Worm (Caenorhabditis elegans) whole organism, L2 larva: ENCODE measurements around the gene rocf-1.

Source experiments
- C34F6.9 ChIP-seq: fragments of 150-350 bp; optimal IDR thresholded peaks from 2 replicates; lab custom pipeline; 2014; ENCODE audit warnings: missing biosample characterization, missing genetic modification characterization
- F13H6.1 ChIP-seq: sonication (generic microtip); optimal IDR thresholded peaks from 2 replicates; lab custom pipeline; 2016; ENCODE audit warnings: missing genetic modification characterization, missing compliant biosample characterization
- R02D3.7 ChIP-seq: fragments of 150-350 bp; optimal IDR thresholded peaks from 2 replicates; lab custom pipeline; 2014; ENCODE audit warnings: missing biosample characterization, missing genetic modification characterization
- Y55F3AM.14 ChIP-seq: fragments of 200-800 bp; sonication (Bioruptor generic); optimal IDR thresholded peaks from 2 replicates; lab custom pipeline; 2018; ENCODE audit warnings: mild to moderate bottlenecking, missing genetic modification characterization, missing compliant biosample characterization
- ZK546.5 ChIP-seq: sonication (generic microtip); optimal IDR thresholded peaks from 2 replicates; lab custom pipeline; 2017; ENCODE audit warnings: missing biosample characterization, missing genetic modification characterization
- alr-1 ChIP-seq: fragments of 150-350 bp; optimal IDR thresholded peaks from 2 replicates; lab custom pipeline; 2014; ENCODE audit warnings: missing biosample characterization, missing genetic modification characterization
- aly-2 ChIP-seq: fragments of 150-350 bp; optimal IDR thresholded peaks from 2 replicates; lab custom pipeline; 2014; ENCODE audit warnings: missing biosample characterization, missing genetic modification characterization
- ama-1 ChIP-seq: fragments of 150-350 bp; optimal IDR thresholded peaks from 2 replicates; lab custom pipeline; 2018; ENCODE audit warnings: inconsistent platforms
- blmp-1 ChIP-seq: sonication (generic microtip); optimal IDR thresholded peaks from 2 replicates; lab custom pipeline; 2017; ENCODE audit warnings: missing genetic modification characterization, mild to moderate bottlenecking, missing compliant biosample characterization, antibody characterized with exemption, moderate library complexity; ENCODE audit not compliant: insufficient read depth
- ceh-16 ChIP-seq: fragments of 150-350 bp; optimal IDR thresholded peaks from 2 replicates; lab custom pipeline; 2014; ENCODE audit warnings: missing biosample characterization, missing genetic modification characterization
- ceh-82 ChIP-seq: fragments of 150-350 bp; optimal IDR thresholded peaks from 2 replicates; lab custom pipeline; 2014; ENCODE audit warnings: missing biosample characterization, missing genetic modification characterization
- crh-2 ChIP-seq: sonication (generic microtip); optimal IDR thresholded peaks from 2 replicates; lab custom pipeline; 2017; ENCODE audit warnings: missing biosample characterization, missing genetic modification characterization
- dmd-4 ChIP-seq: sonication (generic microtip); optimal IDR thresholded peaks from 2 replicates; lab custom pipeline; 2017; ENCODE audit warnings: missing biosample characterization, missing genetic modification characterization
- egl-27 ChIP-seq: sonication (generic microtip); optimal IDR thresholded peaks from 3 replicates; lab custom pipeline; 2017; ENCODE audit warnings: missing biosample characterization, missing genetic modification reagents, missing genetic modification characterization
- elt-1 ChIP-seq: fragments of 150-350 bp; optimal IDR thresholded peaks from 2 replicates; lab custom pipeline; 2014; ENCODE audit warnings: missing biosample characterization, missing genetic modification characterization
- elt-3 ChIP-seq: sonication (generic microtip); optimal IDR thresholded peaks from 2 replicates; lab custom pipeline; 2017; ENCODE audit warnings: missing biosample characterization, missing genetic modification characterization
- fos-1 ChIP-seq: fragments of 150-350 bp; optimal IDR thresholded peaks from 2 replicates; lab custom pipeline; 2014; ENCODE audit warnings: missing biosample characterization, missing genetic modification characterization
- gmeb-1 ChIP-seq: fragments of 150-350 bp; optimal IDR thresholded peaks from 2 replicates; lab custom pipeline; 2014; ENCODE audit warnings: missing biosample characterization, missing genetic modification characterization
- lin-11 ChIP-seq: fragments of 150-350 bp; sonication (generic microtip); optimal IDR thresholded peaks from 2 replicates; lab custom pipeline; 2014; ENCODE audit warnings: missing biosample characterization, missing genetic modification characterization, inconsistent platforms, mixed read lengths
- lin-13 ChIP-seq: fragments of 150-350 bp; optimal IDR thresholded peaks from 2 replicates; lab custom pipeline; 2014; ENCODE audit warnings: missing biosample characterization, missing genetic modification reagents, missing genetic modification characterization
- lin-39 ChIP-seq: fragments of 150-350 bp; optimal IDR thresholded peaks from 2 replicates; lab custom pipeline; 2014; ENCODE audit warnings: missing biosample characterization, missing genetic modification reagents, missing genetic modification characterization
- lsy-2 ChIP-seq, 2 experiments: fragments of 150-350 bp in 1 of 2; sonication (generic microtip) in 1 of 2; optimal IDR thresholded peaks; 2 replicates each; lab custom pipeline; 2014 to 2017; ENCODE audit warnings: missing biosample characterization in 2 of 2, missing genetic modification characterization in 2 of 2
- mab-5 ChIP-seq: fragments of 150-350 bp; optimal IDR thresholded peaks from 2 replicates; lab custom pipeline; 2014; ENCODE audit warnings: missing biosample characterization, missing genetic modification characterization
- mbf-1 ChIP-seq: sonication (generic microtip); optimal IDR thresholded peaks from 2 replicates; lab custom pipeline; 2017; ENCODE audit warnings: missing biosample characterization, missing genetic modification characterization
- mdl-1 ChIP-seq, 2 experiments: fragments of 150-350 bp in 1 of 2; sonication (generic microtip) in 1 of 2; optimal IDR thresholded peaks; 2 replicates each; lab custom pipeline; 2017; ENCODE audit warnings: missing biosample characterization in 2 of 2, missing genetic modification characterization in 2 of 2
- nhr-10 ChIP-seq: sonication (generic microtip); optimal IDR thresholded peaks from 2 replicates; lab custom pipeline; 2017; ENCODE audit warnings: missing biosample characterization, missing genetic modification characterization
- nhr-11 ChIP-seq: fragments of 150-350 bp; optimal IDR thresholded peaks from 2 replicates; lab custom pipeline; 2014; ENCODE audit warnings: missing biosample characterization, missing genetic modification characterization
- nhr-12 ChIP-seq: fragments of 150-350 bp; optimal IDR thresholded peaks from 2 replicates; lab custom pipeline; 2014; ENCODE audit warnings: missing biosample characterization, missing genetic modification characterization
- nhr-129 ChIP-seq: fragments of 150-350 bp; optimal IDR thresholded peaks from 2 replicates; lab custom pipeline; 2014; ENCODE audit warnings: missing biosample characterization, missing genetic modification characterization
- nhr-21 ChIP-seq: fragments of 150-350 bp; optimal IDR thresholded peaks from 2 replicates; lab custom pipeline; 2014; ENCODE audit warnings: missing biosample characterization, missing genetic modification characterization
- nhr-23 ChIP-seq: fragments of 150-350 bp; optimal IDR thresholded peaks from 2 replicates; lab custom pipeline; 2014; ENCODE audit warnings: missing biosample characterization, missing genetic modification reagents, missing genetic modification characterization
- nhr-237 ChIP-seq: fragments of 150-350 bp; optimal IDR thresholded peaks from 2 replicates; lab custom pipeline; 2014; ENCODE audit warnings: missing biosample characterization, missing genetic modification characterization
- nhr-25 ChIP-seq: fragments of 150-350 bp; sonication (generic microtip); optimal IDR thresholded peaks from 3 replicates; lab custom pipeline; 2014; ENCODE audit warnings: missing biosample characterization, missing genetic modification characterization
- nhr-6 ChIP-seq: fragments of 150-350 bp; optimal IDR thresholded peaks from 2 replicates; lab custom pipeline; 2014; ENCODE audit warnings: missing biosample characterization, missing genetic modification characterization
- nhr-77 ChIP-seq: fragments of 150-350 bp; optimal IDR thresholded peaks from 2 replicates; lab custom pipeline; 2014; ENCODE audit warnings: missing biosample characterization, missing genetic modification characterization
- peb-1 ChIP-seq: fragments of 150-350 bp; optimal IDR thresholded peaks from 2 replicates; lab custom pipeline; 2014; ENCODE audit warnings: missing biosample characterization, missing genetic modification characterization
- sem-4 ChIP-seq: fragments of 150-350 bp; optimal IDR thresholded peaks from 2 replicates; lab custom pipeline; 2014; ENCODE audit warnings: missing biosample characterization, missing genetic modification reagents, missing genetic modification characterization
- skn-1 ChIP-seq: sonication (generic microtip); optimal IDR thresholded peaks from 2 replicates; lab custom pipeline; 2017; ENCODE audit warnings: missing biosample characterization, missing genetic modification characterization
- sma-3 ChIP-seq: sonication (generic microtip); optimal IDR thresholded peaks from 2 replicates; lab custom pipeline; 2016; ENCODE audit warnings: missing genetic modification reagents, missing genetic modification characterization, missing compliant biosample characterization
- sma-9 ChIP-seq, 2 experiments: fragments of 150-350 bp in 1 of 2; sonication (generic microtip) in 1 of 2; optimal IDR thresholded peaks; 2 replicates each; lab custom pipeline; 2014 to 2016; ENCODE audit warnings: missing genetic modification characterization in 2 of 2, mild to moderate bottlenecking in 1 of 2, missing biosample characterization in 1 of 2, missing compliant biosample characterization in 1 of 2, missing genetic modification reagents in 1 of 2, moderate library complexity in 1 of 2
- snpc-4 ChIP-seq: fragments of 150-350 bp; optimal IDR thresholded peaks from 2 replicates; lab custom pipeline; 2014; ENCODE audit warnings: missing biosample characterization, missing genetic modification characterization
- unc-39 ChIP-seq: fragments of 150-350 bp; optimal IDR thresholded peaks from 2 replicates; lab custom pipeline; 2014; ENCODE audit warnings: missing biosample characterization, missing genetic modification characterization
- unc-55 ChIP-seq: fragments of 150-350 bp; sonication (generic microtip); optimal IDR thresholded peaks from 3 replicates; lab custom pipeline; 2014; ENCODE audit warnings: missing biosample characterization, missing genetic modification reagents, missing genetic modification characterization
- unc-62 ChIP-seq: fragments of 150-350 bp; optimal IDR thresholded peaks from 2 replicates; lab custom pipeline; 2014; ENCODE audit warnings: missing biosample characterization, missing genetic modification reagents, missing genetic modification characterization
- zag-1 ChIP-seq: fragments of 150-350 bp; optimal IDR thresholded peaks from 2 replicates; lab custom pipeline; 2014; ENCODE audit warnings: missing biosample characterization, missing genetic modification characterization
- ztf-1 ChIP-seq: fragments of 200-800 bp; sonication (Bioruptor generic); conservative IDR thresholded peaks from 2 replicates; pipeline ENCODE4 v1.3.6; 2022; ENCODE audit warnings: missing genetic modification characterization, missing compliant biosample characterization
- ztf-11 ChIP-seq: sonication (generic microtip); optimal IDR thresholded peaks from 2 replicates; lab custom pipeline; 2017; ENCODE audit warnings: missing biosample characterization, missing genetic modification characterization
- ztf-4 ChIP-seq: fragments of 150-350 bp; optimal IDR thresholded peaks from 2 replicates; lab custom pipeline; 2014; ENCODE audit warnings: missing biosample characterization, missing genetic modification characterization

Gene rocf-1

ce11 chrV:15466719-15467118 is 2.4 kb upstream of the rocf-1 start:
- TF ChIP-seq nhr-11 (no peak), lin-11 (tag; lab: Kevin White, UChicago) (no peak), ceh-16 (tag; lab: Kevin White, UChicago) (no peak), peb-1 (tag; lab: Kevin White, UChicago) (no peak), nhr-129 (tag; lab: Kevin White, UChicago) (no peak), nhr-6 (no peak)

ce11 chrV:15466017-15466416 is 1.7 kb upstream of the rocf-1 start:
- TF ChIP-seq ztf-4: no peak

ce11 chrV:15465032-15465727 is 878 bp upstream of the rocf-1 start, which contains the start of gene pqn-71:
Gene pqn-71 (plus strand): TSS chrV:15465677.
- TF ChIP-seq crh-2 (tag; lab: Kevin White, UChicago): peak; percentile 91
- TF ChIP-seq F13H6.1 (tag; lab: Kevin White, UChicago): peak; percentile 74
- no peak for TF ChIP-seq ZK546.5 (tag; lab: Kevin White, UChicago)
- peak; percentile 11 to 76 for TF ChIP-seq mdl-1 (tag; optimal IDR thresholded peaks at IDR 0.05; lab: Kevin White, UChicago)
- no peak for TF ChIP-seq nhr-25
- no peak for TF ChIP-seq ztf-4
- TF ChIP-seq elt-3 (tag; lab: Kevin White, UChicago): no peak
- TF ChIP-seq nhr-77: no peak
- peak; percentile 74 for TF ChIP-seq lin-13
- peak; percentile 52 for TF ChIP-seq C34F6.9 (tag; lab: Kevin White, UChicago)
- peak; percentile 66 for TF ChIP-seq lin-11 (tag; lab: Kevin White, UChicago)
- TF ChIP-seq sem-4 (tag; lab: Kevin White, UChicago): peak; percentile 63
- TF ChIP-seq alr-1 (tag; lab: Kevin White, UChicago): peak; percentile 8
- peak; percentile 46 for TF ChIP-seq mab-5
- TF ChIP-seq dmd-4 (tag; lab: Kevin White, UChicago): no peak
- no peak for TF ChIP-seq unc-39 (tag; lab: Kevin White, UChicago)
- no peak for TF ChIP-seq ztf-1 (GFP tag; lab: Robert Waterston, UW)
- TF ChIP-seq sma-9 (GFP tag; optimal IDR thresholded peaks at IDR 0.05; lab: Kevin White, UChicago): peak; percentile 74
- TF ChIP-seq sma-9 (tag; optimal IDR thresholded peaks at IDR 0.05; lab: Kevin White, UChicago): no peak
- peak; percentile 65 for TF ChIP-seq nhr-11
- TF ChIP-seq nhr-12 (tag; lab: Kevin White, UChicago): no peak
- peak; percentile 57 for TF ChIP-seq zag-1 (tag; lab: Kevin White, UChicago)
- TF ChIP-seq egl-27 (tag; lab: Kevin White, UChicago): peak; percentile 80
- no peak for TF ChIP-seq nhr-23
- no peak for TF ChIP-seq lin-39 (tag; lab: Kevin White, UChicago)
- peak; percentile 79 for TF ChIP-seq Y55F3AM.14 (GFP tag; lab: Kevin White, UChicago)
- no peak for TF ChIP-seq R02D3.7 (tag; lab: Kevin White, UChicago)
- TF ChIP-seq ceh-82 (tag; lab: Kevin White, UChicago): peak; percentile 16
- peak; percentile 69 for TF ChIP-seq nhr-129 (tag; lab: Kevin White, UChicago)
- TF ChIP-seq blmp-1 (tag; lab: Kevin White, UChicago): no peak
- TF ChIP-seq mbf-1 (tag; lab: Kevin White, UChicago): peak; percentile 10
- no peak for TF ChIP-seq nhr-6
- peak; percentile 69 for TF ChIP-seq unc-55 (GFP tag; lab: Kevin White, UChicago)
- no peak for TF ChIP-seq unc-62
- peak; percentile 81 for TF ChIP-seq gmeb-1 (tag; lab: Kevin White, UChicago)
- no peak for TF ChIP-seq ztf-11 (tag; lab: Kevin White, UChicago)
- TF ChIP-seq elt-1: no peak
- peak; percentile 82 for TF ChIP-seq nhr-21
- TF ChIP-seq sma-3 (GFP tag; lab: Kevin White, UChicago): peak; percentile 91
- peak; percentile 94 for TF ChIP-seq fos-1 (tag; lab: Kevin White, UChicago)
- TF ChIP-seq ceh-16 (tag; lab: Kevin White, UChicago): no peak
- no peak for TF ChIP-seq nhr-237 (tag; lab: Kevin White, UChicago)
- TF ChIP-seq ama-1: no peak
- TF ChIP-seq aly-2 (tag; lab: Kevin White, UChicago): no peak
- TF ChIP-seq snpc-4 (tag; lab: Kevin White, UChicago): peak; percentile 58
- TF ChIP-seq lsy-2 (tag; optimal IDR thresholded peaks at IDR 0.05; lab: Kevin White, UChicago): peak; percentile 71 to 85
- TF ChIP-seq skn-1 (tag; lab: Kevin White, UChicago): no peak
- no peak for TF ChIP-seq peb-1 (tag; lab: Kevin White, UChicago)
- peak; percentile 26 for TF ChIP-seq nhr-10 (tag; lab: Kevin White, UChicago)
